Worm (Caenorhabditis elegans) whole organism, young adult: ENCODE measurements around the gene C13A10.1.

Source experiments
- B0019.2 ChIP-seq: fragments of 200-800 bp; sonication (Bioruptor generic); conservative IDR thresholded peaks from 2 replicates; pipeline ENCODE4 v1.3.6; 2022; ENCODE audit warnings: missing genetic modification reagents, missing genetic modification characterization, missing compliant biosample characterization
- B0035.1 ChIP-seq: sonication (generic microtip); optimal IDR thresholded peaks from 2 replicates; lab custom pipeline; 2016; ENCODE audit warnings: missing genetic modification characterization, mild to moderate bottlenecking, missing compliant biosample characterization, missing genotype, missing genetic modification reagents
- B0261.1 ChIP-seq: sonication (generic microtip); optimal IDR thresholded peaks from 2 replicates; lab custom pipeline; 2016; ENCODE audit warnings: mild to moderate bottlenecking, missing genetic modification characterization, moderate library complexity, missing compliant biosample characterization
- B0336.3 ChIP-seq: fragments of 200-800 bp; sonication (Bioruptor generic); IDR thresholded peaks from 2 replicates; pipeline ENCODE4 v1.3.6; 2022; ENCODE audit warnings: missing genetic modification characterization, missing compliant biosample characterization
- D2030.7 ChIP-seq: fragments of 200-800 bp; sonication (Bioruptor generic); IDR thresholded peaks from 2 replicates; pipeline ENCODE4 v1.3.6; 2022; ENCODE audit warnings: missing genetic modification reagents, missing genetic modification characterization, missing compliant biosample characterization
- F23B12.7 ChIP-seq: sonication (generic microtip); optimal IDR thresholded peaks from 2 replicates; lab custom pipeline; 2017; ENCODE audit warnings: missing genetic modification characterization, mild to moderate bottlenecking, missing compliant biosample characterization, antibody characterized with exemption, moderate library complexity; ENCODE audit not compliant: insufficient read depth
- F49E8.2 ChIP-seq: sonication (generic microtip); optimal IDR thresholded peaks from 3 replicates; lab custom pipeline; 2017; ENCODE audit warnings: missing genetic modification characterization, mild to moderate bottlenecking, missing compliant biosample characterization, antibody characterized with exemption, moderate library complexity; ENCODE audit not compliant: insufficient read depth
- Y56A3A.18 ChIP-seq: fragments of 200-800 bp; sonication (Bioruptor generic); IDR thresholded peaks from 2 replicates; pipeline ENCODE4 v1.3.6; 2022; ENCODE audit warnings: missing genetic modification reagents, missing genetic modification characterization, missing compliant biosample characterization
- Y79H2A.3 ChIP-seq: fragments of 200-800 bp; sonication (Bioruptor generic); conservative IDR thresholded peaks from 2 replicates; pipeline ENCODE4 v1.3.6; 2022; ENCODE audit warnings: missing genetic modification reagents, missing genetic modification characterization, missing compliant biosample characterization
- die-1 ChIP-seq: sonication (generic microtip); optimal IDR thresholded peaks from 2 replicates; lab custom pipeline; 2016; ENCODE audit warnings: missing genotype, mild to moderate bottlenecking, missing genetic modification characterization, missing compliant biosample characterization
- dox-1 ChIP-seq: fragments of 200-800 bp; sonication (Bioruptor generic); IDR thresholded peaks from 2 replicates; pipeline ENCODE4 v1.3.6; 2022; ENCODE audit warnings: missing genetic modification reagents, missing genetic modification characterization, missing compliant biosample characterization
- efl-1 ChIP-seq: fragments of 150-350 bp; optimal IDR thresholded peaks from 2 replicates; lab custom pipeline; 2014; ENCODE audit warnings: missing biosample characterization, missing genetic modification reagents, missing genetic modification characterization
- egl-18 ChIP-seq: fragments of 200-800 bp; sonication (Bioruptor generic); IDR thresholded peaks from 2 replicates; pipeline ENCODE4 v1.3.6; 2022; ENCODE audit warnings: missing genetic modification reagents, missing genetic modification characterization, missing compliant biosample characterization
- ets-4 ChIP-seq: fragments of 200-800 bp; sonication (Bioruptor generic); optimal IDR thresholded peaks from 2 replicates; lab custom pipeline; 2018; ENCODE audit warnings: mild to moderate bottlenecking, missing genetic modification characterization, missing compliant biosample characterization
- hrde-1 ChIP-seq: sonication (generic microtip); optimal IDR thresholded peaks from 2 replicates; lab custom pipeline; 2016; ENCODE audit warnings: missing genetic modification characterization, mild to moderate bottlenecking, missing compliant biosample characterization, moderate library complexity, missing genotype, missing genetic modification reagents, borderline replicate concordance
- lag-1 ChIP-seq: fragments of 200-800 bp; sonication (Bioruptor generic); IDR thresholded peaks from 2 replicates; pipeline ENCODE4 v1.3.6; 2022; ENCODE audit warnings: missing genetic modification reagents, missing genetic modification characterization, missing compliant biosample characterization
- lin-54 ChIP-seq: fragments of 200-800 bp; sonication (Bioruptor generic); optimal IDR thresholded peaks from 2 replicates; lab custom pipeline; 2018; ENCODE audit warnings: mild to moderate bottlenecking, missing genetic modification characterization, missing compliant biosample characterization
- lir-1 ChIP-seq: fragments of 200-800 bp; sonication (Bioruptor generic); conservative IDR thresholded peaks from 2 replicates; pipeline ENCODE4 v1.3.6; 2022; ENCODE audit warnings: missing genetic modification reagents, missing genetic modification characterization, missing compliant biosample characterization
- lsl-1 ChIP-seq: fragments of 200-800 bp; sonication (Bioruptor generic); optimal IDR thresholded peaks from 2 replicates; lab custom pipeline; 2018; ENCODE audit warnings: mild to moderate bottlenecking, missing genetic modification characterization, moderate library complexity, missing compliant biosample characterization
- mcd-1 ChIP-seq: fragments of 200-800 bp; sonication (Bioruptor generic); IDR thresholded peaks from 2 replicates; pipeline ENCODE4 v1.3.6; 2022; ENCODE audit warnings: missing genetic modification reagents, missing genetic modification characterization, missing compliant biosample characterization
- mel-28 ChIP-seq: sonication (generic microtip); optimal IDR thresholded peaks from 2 replicates; lab custom pipeline; 2016; ENCODE audit warnings: borderline replicate concordance, mild to moderate bottlenecking, missing genetic modification characterization, missing compliant biosample characterization
- nfya-1 ChIP-seq: sonication (generic microtip); optimal IDR thresholded peaks from 2 replicates; lab custom pipeline; 2017; ENCODE audit warnings: antibody characterized with exemption, missing compliant biosample characterization, missing genetic modification characterization, borderline replicate concordance; ENCODE audit not compliant: insufficient read depth
- pha-4 ChIP-seq: fragments of 150-350 bp; sonication (generic microtip); optimal IDR thresholded peaks from 2 replicates; lab custom pipeline; 2014; ENCODE audit warnings: missing biosample characterization, missing genetic modification reagents, missing genetic modification characterization
- rpc-1 ChIP-seq, 2 experiments: fragments of 150-350 bp in 1 of 2; sonication (generic microtip) in 1 of 2; optimal IDR thresholded peaks; 2 replicates each; lab custom pipeline; 2014 to 2018; ENCODE audit warnings: missing biosample characterization in 1 of 2, missing genetic modification characterization in 1 of 2, missing genetic modification reagents in 1 of 2, missing genotype in 1 of 2
- sdz-38 ChIP-seq: sonication (generic microtip); optimal IDR thresholded peaks from 2 replicates; lab custom pipeline; 2016; ENCODE audit warnings: missing genotype, missing genetic modification characterization, missing compliant biosample characterization
- snpc-1.1 ChIP-seq: sonication (generic microtip); optimal IDR thresholded peaks from 2 replicates; lab custom pipeline; 2017; ENCODE audit warnings: missing genetic modification characterization, mild to moderate bottlenecking, missing compliant biosample characterization, antibody characterized with exemption, moderate library complexity, missing genotype, missing genetic modification reagents; ENCODE audit not compliant: insufficient read depth
- sptf-2 ChIP-seq: fragments of 200-800 bp; sonication (Bioruptor generic); optimal IDR thresholded peaks from 2 replicates; lab custom pipeline; 2018; ENCODE audit warnings: mild to moderate bottlenecking, missing genetic modification characterization, missing compliant biosample characterization
- tbp1 ChIP-seq: fragments of 200-800 bp; sonication (Bioruptor generic); optimal IDR thresholded peaks from 2 replicates; lab custom pipeline; 2018; ENCODE audit warnings: mild to moderate bottlenecking, missing genetic modification characterization, missing compliant biosample characterization
- tlf-1 ChIP-seq: fragments of 200-800 bp; sonication (Bioruptor generic); optimal IDR thresholded peaks from 2 replicates; lab custom pipeline; 2018; ENCODE audit warnings: mild to moderate bottlenecking, missing genetic modification characterization, missing compliant biosample characterization
- zfh-2 ChIP-seq: fragments of 200-800 bp; sonication (Bioruptor generic); conservative IDR thresholded peaks from 2 replicates; pipeline ENCODE4 v1.3.6; 2022; ENCODE audit warnings: missing genetic modification reagents, missing genetic modification characterization, missing compliant biosample characterization

The C13A10.1 gene

ce11 chrII:1372138-1372537 lies 16.7 kb upstream of the C13A10.1 start (continued):
- no peak for TF ChIP-seq sptf-2 (GFP tag; lab: Kevin White, UChicago)
- TF ChIP-seq B0336.3 (GFP tag; lab: Robert Waterston, UW): no peak
- no peak for TF ChIP-seq B0019.2 (GFP tag; lab: Robert Waterston, UW)
- TF ChIP-seq D2030.7: no peak

- TF ChIP-seq zfh-2 (GFP tag; lab: Robert Waterston, UW) (peak; percentile 70), ets-4 (GFP tag; lab: Kevin White, UChicago) (no peak), B0261.1 (no peak), lir-1 (GFP tag; lab: Robert Waterston, UW) (no peak), lag-1 (GFP tag; lab: Robert Waterston, UW) (no peak), Y56A3A.18 (GFP tag; lab: Robert Waterston, UW) (no peak)
These were observed 16.1 kb upstream of the C13A10.1 start for ce11 chrII:1371533-1371932.

ce11 chrII:1369322-1369721 lies 13.9 kb upstream of the C13A10.1 start:
- TF ChIP-seq efl-1 (GFP tag; lab: Kevin White, UChicago) (peak; percentile 33), Y79H2A.3 (GFP tag; lab: Robert Waterston, UW) (no peak), tlf-1 (no peak), nfya-1 (tag; lab: Kevin White, UChicago) (no peak), B0035.1 (no peak), snpc-1.1 (tag; lab: Kevin White, UChicago) (no peak), F49E8.2 (tag; lab: Kevin White, UChicago) (peak; percentile 26), mcd-1 (GFP tag; lab: Robert Waterston, UW) (peak; percentile 83), lsl-1 (GFP tag; lab: Kevin White, UChicago) (peak; percentile 46), lin-54 (GFP tag; lab: Kevin White, UChicago) (peak; percentile 57), hrde-1 (tag; lab: Kevin White, UChicago) (no peak), die-1 (tag; lab: Kevin White, UChicago) (no peak)

ce11 chrII:1368756-1369155 lies 13.3 kb upstream of the C13A10.1 start:
- TF ChIP-seq sptf-2 (GFP tag; lab: Kevin White, UChicago): no peak
- TF ChIP-seq dox-1 (GFP tag; lab: Robert Waterston, UW): no peak
- TF ChIP-seq rpc-1 (optimal IDR thresholded peaks at IDR 0.05; lab: Kevin White, UChicago): no peak
- TF ChIP-seq rpc-1 (tag; optimal IDR thresholded peaks at IDR 0.05; lab: Kevin White, UChicago): peak; percentile 4
- no peak for TF ChIP-seq sdz-38 (tag; lab: Kevin White, UChicago)

ce11 chrII:1365985-1366384 lies 10.5 kb upstream of the C13A10.1 start:
- TF ChIP-seq egl-18: no peak
- no peak for TF ChIP-seq hrde-1 (tag; lab: Kevin White, UChicago)
- peak; percentile 19 for TF ChIP-seq rpc-1 (optimal IDR thresholded peaks at IDR 0.05; lab: Kevin White, UChicago)
- TF ChIP-seq rpc-1 (tag; optimal IDR thresholded peaks at IDR 0.05; lab: Kevin White, UChicago): peak; percentile 61
- TF ChIP-seq B0261.1: peak; percentile 29
- TF ChIP-seq mel-28 (tag; lab: Kevin White, UChicago): no peak
- no peak for TF ChIP-seq pha-4 (tag; lab: Kevin White, UChicago)
- no peak for TF ChIP-seq F23B12.7
- peak; percentile 69 for TF ChIP-seq tbp1 (GFP tag; lab: Kevin White, UChicago)
